Worm (Caenorhabditis elegans) whole organism, L4 larva: ENCODE results near the gene C50F4.10.
A peak's percentile ranks its signal among the peaks of the same experiment; 100 is the strongest.

ENCODE experiments used
- D1046.2 ChIP-seq: fragments of 200-800 bp; sonication (Bioruptor generic); IDR thresholded peaks from 2 replicates; pipeline ENCODE4 v1.3.6; 2022; ENCODE audit warnings: missing genetic modification characterization, missing compliant biosample characterization
- F49E8.2 ChIP-seq: sonication (generic microtip); optimal IDR thresholded peaks from 2 replicates; lab custom pipeline; 2016; ENCODE audit warnings: missing compliant biosample characterization, mild to moderate bottlenecking, missing genetic modification characterization, borderline replicate concordance
- R02D3.7 ChIP-seq: fragments of 150-350 bp; sonication (generic microtip); optimal IDR thresholded peaks from 3 replicates; lab custom pipeline; 2014; ENCODE audit warnings: missing biosample characterization, missing genetic modification characterization
- T20F7.1 ChIP-seq: fragments of 200-800 bp; sonication (Bioruptor generic); optimal IDR thresholded peaks from 2 replicates; lab custom pipeline; 2018; ENCODE audit warnings: mild to moderate bottlenecking, missing genetic modification characterization, missing compliant biosample characterization
- Y105C5A.15 ChIP-seq: fragments of 200-800 bp; sonication (Bioruptor generic); IDR thresholded peaks from 2 replicates; pipeline ENCODE4 v1.3.6; 2022; ENCODE audit warnings: missing genetic modification characterization, missing compliant biosample characterization
- Y75B8A.6 ChIP-seq: fragments of 200-800 bp; sonication (Bioruptor generic); IDR thresholded peaks from 2 replicates; pipeline ENCODE4 v1.3.6; 2022; ENCODE audit warnings: missing genetic modification reagents, missing genetic modification characterization, missing compliant biosample characterization
- ZK337.2 ChIP-seq: fragments of 200-800 bp; sonication (Bioruptor generic); IDR thresholded peaks from 2 replicates; pipeline ENCODE4 v1.3.6; 2022; ENCODE audit warnings: missing genetic modification reagents, missing genetic modification characterization, missing compliant biosample characterization
- ZK546.5 ChIP-seq, 2 experiments: sonication (generic microtip); optimal IDR thresholded peaks; 2 replicates each; lab custom pipeline; 2017; ENCODE audit warnings: missing biosample characterization in 2 of 2, missing genetic modification characterization in 2 of 2
- aly-2 ChIP-seq: sonication (generic microtip); optimal IDR thresholded peaks from 2 replicates; lab custom pipeline; 2018; ENCODE audit warnings: missing biosample characterization, missing genetic modification characterization
- ama-1 ChIP-seq: fragments of 150-350 bp; optimal IDR thresholded peaks from 2 replicates; lab custom pipeline; 2014; ENCODE audit warnings: inconsistent platforms, mixed read lengths
- ceh-20 ChIP-seq: fragments of 200-800 bp; sonication (Bioruptor generic); IDR thresholded peaks from 2 replicates; pipeline ENCODE4 v1.3.6; 2022; ENCODE audit warnings: missing genetic modification reagents, missing genetic modification characterization, missing compliant biosample characterization
- ceh-28 ChIP-seq: fragments of 150-350 bp; optimal IDR thresholded peaks from 2 replicates; lab custom pipeline; 2014; ENCODE audit warnings: missing biosample characterization, missing genetic modification reagents, missing genetic modification characterization
- ceh-44 ChIP-seq: fragments of 200-800 bp; sonication (Bioruptor generic); IDR thresholded peaks from 2 replicates; pipeline ENCODE4 v1.3.6; 2022; ENCODE audit warnings: missing genetic modification reagents, missing genetic modification characterization, missing compliant biosample characterization
- ceh-62 ChIP-seq: sonication (generic microtip); optimal IDR thresholded peaks from 2 replicates; lab custom pipeline; 2017; ENCODE audit warnings: missing biosample characterization, missing genetic modification characterization
- ctbp-1 ChIP-seq: fragments of 200-800 bp; sonication (Bioruptor generic); IDR thresholded peaks from 2 replicates; pipeline ENCODE4 v1.3.6; 2022; ENCODE audit warnings: missing genetic modification reagents, missing genetic modification characterization, missing compliant biosample characterization
- daf-12 ChIP-seq: fragments of 150-350 bp; optimal IDR thresholded peaks from 2 replicates; lab custom pipeline; 2014; ENCODE audit warnings: missing biosample characterization, missing genetic modification reagents, missing genetic modification characterization
- daf-19 ChIP-seq: fragments of 200-800 bp; sonication (Bioruptor generic); conservative IDR thresholded peaks from 2 replicates; pipeline ENCODE4 v1.3.6; 2022; ENCODE audit warnings: missing genetic modification characterization, missing compliant biosample characterization
- daf-8 ChIP-seq: fragments of 200-800 bp; sonication (Bioruptor generic); IDR thresholded peaks from 2 replicates; pipeline ENCODE4 v1.3.6; 2022; ENCODE audit warnings: missing genetic modification characterization, missing compliant biosample characterization
- dmd-9 ChIP-seq: fragments of 200-800 bp; sonication (Bioruptor generic); IDR thresholded peaks from 2 replicates; pipeline ENCODE4 v1.3.6; 2022; ENCODE audit warnings: missing genetic modification reagents, missing genetic modification characterization, missing compliant biosample characterization
- duxl-1 ChIP-seq: sonication (generic microtip); optimal IDR thresholded peaks from 2 replicates; lab custom pipeline; 2016; ENCODE audit warnings: mild to moderate bottlenecking, missing genetic modification characterization, moderate library complexity, missing compliant biosample characterization; ENCODE audit not compliant: poor library complexity
- egl-27 ChIP-seq: sonication (generic microtip); optimal IDR thresholded peaks from 3 replicates; lab custom pipeline; 2017; ENCODE audit warnings: missing biosample characterization, missing genetic modification reagents, missing genetic modification characterization
- egl-43 ChIP-seq: fragments of 200-800 bp; sonication (Bioruptor generic); IDR thresholded peaks from 2 replicates; pipeline ENCODE4 v1.3.6; 2022; ENCODE audit warnings: missing genetic modification reagents, missing genetic modification characterization, missing compliant biosample characterization
- fkh-10 ChIP-seq: fragments of 150-350 bp; optimal IDR thresholded peaks from 2 replicates; lab custom pipeline; 2014; ENCODE audit warnings: missing biosample characterization, missing genetic modification reagents, missing genetic modification characterization
- hif-1 ChIP-seq, 2 experiments: sonication (generic microtip); optimal IDR thresholded peaks; 2 replicates each; lab custom pipeline; 2016 to 2017; ENCODE audit warnings: missing compliant biosample characterization in 2 of 2, missing genetic modification characterization in 2 of 2, missing genetic modification reagents in 2 of 2, missing genotype in 2 of 2, mild to moderate bottlenecking in 1 of 2
- jun-1 ChIP-seq: fragments of 150-350 bp; optimal IDR thresholded peaks from 2 replicates; lab custom pipeline; 2014; ENCODE audit warnings: missing biosample characterization, missing genetic modification reagents, missing genetic modification characterization
- lin-1 ChIP-seq: fragments of 200-800 bp; sonication (Bioruptor generic); IDR thresholded peaks from 2 replicates; pipeline ENCODE4 v1.3.6; 2022; ENCODE audit warnings: missing genetic modification reagents, missing genetic modification characterization, missing compliant biosample characterization
- lin-15B ChIP-seq: fragments of 150-350 bp; sonication (generic microtip); optimal IDR thresholded peaks from 3 replicates; lab custom pipeline; 2014; ENCODE audit warnings: missing biosample characterization, missing genetic modification characterization
- lin-29 ChIP-seq: fragments of 200-800 bp; sonication (Bioruptor generic); IDR thresholded peaks from 2 replicates; pipeline ENCODE4 v1.3.6; 2022; ENCODE audit warnings: missing genetic modification reagents, missing genetic modification characterization, missing compliant biosample characterization
- lin-39 ChIP-seq: fragments of 150-350 bp; optimal IDR thresholded peaks from 2 replicates; lab custom pipeline; 2014; ENCODE audit warnings: missing biosample characterization, missing genetic modification reagents, missing genetic modification characterization
- lir-3 ChIP-seq: sonication (generic microtip); optimal IDR thresholded peaks from 2 replicates; lab custom pipeline; 2016; ENCODE audit warnings: mild to moderate bottlenecking, missing genetic modification characterization, missing compliant biosample characterization
- lsy-2 ChIP-seq, 2 experiments: fragments of 150-350 bp in 1 of 2; sonication (generic microtip) in 1 of 2; optimal IDR thresholded peaks; 2 replicates each; lab custom pipeline; 2014 to 2017; ENCODE audit warnings: missing biosample characterization in 2 of 2, missing genetic modification characterization in 2 of 2
- madf-9 ChIP-seq: fragments of 200-800 bp; sonication (Bioruptor generic); conservative IDR thresholded peaks from 2 replicates; pipeline ENCODE4 v1.3.6; 2022; ENCODE audit warnings: missing genetic modification reagents, missing genetic modification characterization, missing compliant biosample characterization
- mep-1 ChIP-seq: fragments of 150-350 bp; sonication (generic microtip); optimal IDR thresholded peaks from 3 replicates; lab custom pipeline; 2014; ENCODE audit warnings: missing biosample characterization, missing genetic modification characterization
- mxl-3 ChIP-seq: fragments of 200-800 bp; sonication (Bioruptor generic); optimal IDR thresholded peaks from 2 replicates; lab custom pipeline; 2018; ENCODE audit warnings: mild to moderate bottlenecking, missing genetic modification characterization, missing compliant biosample characterization
- nhr-102 ChIP-seq: sonication (generic microtip); optimal IDR thresholded peaks from 2 replicates; lab custom pipeline; 2016; ENCODE audit warnings: mild to moderate bottlenecking, missing genetic modification characterization, moderate library complexity, missing compliant biosample characterization
- nhr-11 ChIP-seq: fragments of 150-350 bp; optimal IDR thresholded peaks from 2 replicates; lab custom pipeline; 2014; ENCODE audit warnings: missing biosample characterization, missing genetic modification characterization
- nhr-237 ChIP-seq: sonication (generic microtip); optimal IDR thresholded peaks from 2 replicates; lab custom pipeline; 2017; ENCODE audit warnings: missing biosample characterization, missing genetic modification characterization
- nhr-48 ChIP-seq: sonication (generic microtip); optimal IDR thresholded peaks from 2 replicates; lab custom pipeline; 2016; ENCODE audit warnings: mild to moderate bottlenecking, missing genetic modification characterization, missing compliant biosample characterization
- nhr-6 ChIP-seq: fragments of 150-350 bp; optimal IDR thresholded peaks from 2 replicates; lab custom pipeline; 2014; ENCODE audit warnings: missing biosample characterization, missing genetic modification characterization
- nhr-76 ChIP-seq: fragments of 150-350 bp; optimal IDR thresholded peaks from 2 replicates; lab custom pipeline; 2014; ENCODE audit warnings: missing biosample characterization, missing genetic modification characterization
- pha-4 ChIP-seq, 2 experiments: fragments of 150-350 bp in 1 of 2; fragments of 200-800 bp in 1 of 2; sonication (Bioruptor generic) in 1 of 2; IDR thresholded peaks in 1 of 2; optimal IDR thresholded peaks in 1 of 2; 2 replicates each; pipeline versions ENCODE4 v1.3.6 to Lab custom; 2014 to 2022; ENCODE audit warnings: missing genetic modification characterization in 2 of 2, missing genetic modification reagents in 2 of 2, missing biosample characterization in 1 of 2, missing compliant biosample characterization in 1 of 2
- php-3 ChIP-seq: fragments of 200-800 bp; sonication (Bioruptor generic); IDR thresholded peaks from 2 replicates; pipeline ENCODE4 v1.3.6; 2022; ENCODE audit warnings: missing genetic modification reagents, missing genetic modification characterization, missing compliant biosample characterization
- sdz-12 ChIP-seq: fragments of 200-800 bp; sonication (Bioruptor generic); optimal IDR thresholded peaks from 2 replicates; lab custom pipeline; 2018; ENCODE audit warnings: mild to moderate bottlenecking, missing genetic modification characterization, missing compliant biosample characterization
- set-16 ChIP-seq: fragments of 200-800 bp; sonication (Bioruptor generic); IDR thresholded peaks from 2 replicates; pipeline ENCODE4 v1.3.6; 2022; ENCODE audit warnings: missing genetic modification reagents, missing genetic modification characterization, missing compliant biosample characterization
- skn-1 ChIP-seq: fragments of 150-350 bp; optimal IDR thresholded peaks from 2 replicates; lab custom pipeline; 2014; ENCODE audit warnings: missing biosample characterization, missing genetic modification characterization
- unc-39 ChIP-seq: sonication (generic microtip); optimal IDR thresholded peaks from 2 replicates; lab custom pipeline; 2017; ENCODE audit warnings: missing biosample characterization, missing genetic modification characterization
- unc-62 ChIP-seq, 3 experiments: fragments of 150-350 bp in 1 of 3; sonication (generic microtip); optimal IDR thresholded peaks in 2 of 3; peaks in 1 of 3; 1 replicate in 1 of 3; 2 replicates in 2 of 3; lab custom pipeline; 2014 to 2017; ENCODE audit warnings: missing biosample characterization in 3 of 3, missing genetic modification characterization in 3 of 3, missing genetic modification reagents in 3 of 3, missing genotype in 1 of 3
- vab-7 ChIP-seq: fragments of 200-800 bp; sonication (Bioruptor generic); IDR thresholded peaks from 2 replicates; pipeline ENCODE4 v1.3.6; 2022; ENCODE audit warnings: missing genetic modification reagents, missing genetic modification characterization, missing compliant biosample characterization
- zag-1 ChIP-seq: fragments of 150-350 bp; optimal IDR thresholded peaks from 2 replicates; lab custom pipeline; 2014; ENCODE audit warnings: missing biosample characterization, missing genetic modification characterization
- zfp-2 ChIP-seq: sonication (generic microtip); optimal IDR thresholded peaks from 2 replicates; lab custom pipeline; 2016; ENCODE audit warnings: mild to moderate bottlenecking, missing genetic modification characterization, missing compliant biosample characterization
- zfp-3 ChIP-seq: fragments of 200-800 bp; sonication (Bioruptor generic); conservative IDR thresholded peaks from 2 replicates; pipeline ENCODE4 v1.3.6; 2022; ENCODE audit warnings: missing genetic modification reagents, missing genetic modification characterization, missing compliant biosample characterization

Gene C50F4.10

ce11 chrV:9549459-9549858, 18.1 kb upstream of the C50F4.10 start, which contains the start of gene nstp-10:
nstp-10 (minus strand) TSS chrV:9549836.
- TF ChIP-seq lin-29 (GFP tag; lab: Robert Waterston, UW) = no peak
- TF ChIP-seq ama-1 (lab: Kevin White, UChicago) = no peak
- TF ChIP-seq ceh-28 (tag; lab: Kevin White, UChicago) = no peak
- no peak for TF ChIP-seq daf-19 (GFP tag; lab: Robert Waterston, UW)
- TF ChIP-seq lin-39 (tag; lab: Kevin White, UChicago) = no peak
- no peak for TF ChIP-seq nhr-102 (tag; lab: Kevin White, UChicago)
- TF ChIP-seq skn-1 (tag; lab: Kevin White, UChicago) = no peak
- TF ChIP-seq Y105C5A.15 (GFP tag; lab: Robert Waterston, UW) = no peak
- no peak for TF ChIP-seq zag-1 (tag; lab: Kevin White, UChicago)
- no peak for TF ChIP-seq pha-4 (GFP tag; IDR thresholded peaks at IDR 0.05; lab: Robert Waterston, UW)
- TF ChIP-seq pha-4 (tag; optimal IDR thresholded peaks at IDR 0.05; lab: Kevin White, UChicago) = peak; percentile 8
- no peak for TF ChIP-seq lin-1 (GFP tag; lab: Robert Waterston, UW)
- TF ChIP-seq nhr-237 = no peak
- TF ChIP-seq nhr-76 (tag; lab: Kevin White, UChicago) = no peak
- peak; percentile 94 for TF ChIP-seq F49E8.2 (tag; lab: Kevin White, UChicago)
- no peak for TF ChIP-seq R02D3.7
- no peak for TF ChIP-seq set-16 (GFP tag; lab: Robert Waterston, UW)
- TF ChIP-seq zfp-3 (GFP tag; lab: Robert Waterston, UW) = no peak
- no peak for TF ChIP-seq zfp-2 (tag; lab: Kevin White, UChicago)
- no peak for TF ChIP-seq nhr-11
- no peak for TF ChIP-seq sdz-12 (GFP tag; lab: Kevin White, UChicago)
- no peak for TF ChIP-seq madf-9 (GFP tag; lab: Robert Waterston, UW)
- no peak for TF ChIP-seq nhr-48
- no peak for TF ChIP-seq ctbp-1 (GFP tag; lab: Robert Waterston, UW)
- TF ChIP-seq ZK546.5 (tag; optimal IDR thresholded peaks at IDR 0.05; lab: Kevin White, UChicago) = no peak
- TF ChIP-seq mep-1 = peak; percentile 40
- TF ChIP-seq egl-27 (tag; lab: Kevin White, UChicago) = no peak
- TF ChIP-seq mxl-3 = no peak
- TF ChIP-seq unc-39 (tag; lab: Kevin White, UChicago) = no peak
- TF ChIP-seq nhr-6 (tag; lab: Kevin White, UChicago) = no peak
- no peak for TF ChIP-seq D1046.2
- TF ChIP-seq hif-1 (tag; optimal IDR thresholded peaks at IDR 0.05; lab: Kevin White, UChicago) = no peak
- 0 out of 2 replicates have a peak, but pooled peaks have one; percentile 38 for TF ChIP-seq dmd-9 (GFP tag; lab: Robert Waterston, UW)
- no peak for TF ChIP-seq egl-43
- no peak for TF ChIP-seq daf-8 (GFP tag; lab: Robert Waterston, UW)
- TF ChIP-seq jun-1 (tag; lab: Kevin White, UChicago) = no peak
- TF ChIP-seq lsy-2 (tag; optimal IDR thresholded peaks at IDR 0.05; lab: Kevin White, UChicago) = peak in 1 of 2 experiments; percentile 84
- peak; percentile 20 for TF ChIP-seq lin-15B (tag; lab: Kevin White, UChicago)
- TF ChIP-seq ceh-20 (GFP tag; lab: Robert Waterston, UW) = no peak
- no peak for TF ChIP-seq lir-3 (tag; lab: Kevin White, UChicago)
- TF ChIP-seq Y75B8A.6 (GFP tag; lab: Robert Waterston, UW) = no peak
- peak; percentile 15 for TF ChIP-seq duxl-1 (tag; lab: Kevin White, UChicago)
- TF ChIP-seq unc-62 (GFP tag; optimal IDR thresholded peaks at IDR 0.05 in 1 of 2; lab: Kevin White, UChicago) = no peak
- no peak for TF ChIP-seq unc-62 (tag; optimal IDR thresholded peaks at IDR 0.05; lab: Kevin White, UChicago)
- 0 out of 2 replicates have a peak, but pooled peaks have one; percentile 10 for TF ChIP-seq vab-7 (GFP tag; lab: Robert Waterston, UW)
- no peak for TF ChIP-seq daf-12
- no peak for TF ChIP-seq ceh-62
- TF ChIP-seq ZK337.2 (GFP tag; lab: Robert Waterston, UW) = peak; percentile 44; the same call in 1 of the 2 replicates
- TF ChIP-seq ceh-44 (GFP tag; lab: Robert Waterston, UW) = peak; percentile 91
- TF ChIP-seq T20F7.1 = peak; percentile 54
- TF ChIP-seq fkh-10 = no peak
- no peak for TF ChIP-seq aly-2
- no peak for TF ChIP-seq php-3 (GFP tag; lab: Robert Waterston, UW)
